Worm (Caenorhabditis elegans) whole organism, young adult: ENCODE data around the gene R07E5.4.

ENCODE experiments used
- B0261.1 ChIP-seq: sonication (generic microtip); optimal IDR thresholded peaks from 2 replicates; lab custom pipeline; 2016; ENCODE audit warnings: mild to moderate bottlenecking, missing genetic modification characterization, moderate library complexity, missing compliant biosample characterization
- F10E7.11 ChIP-seq: sonication (generic microtip); optimal IDR thresholded peaks from 2 replicates; lab custom pipeline; 2017; ENCODE audit warnings: mild to moderate bottlenecking, missing genetic modification characterization, moderate library complexity, missing compliant biosample characterization
- F33H1.4 ChIP-seq: fragments of 200-800 bp; sonication (Bioruptor generic); IDR thresholded peaks from 2 replicates; pipeline ENCODE4 v1.3.6; 2022; ENCODE audit warnings: missing genetic modification reagents, missing genetic modification characterization, missing compliant biosample characterization
- F39B2.1 ChIP-seq: fragments of 200-800 bp; sonication (Bioruptor generic); IDR thresholded peaks from 2 replicates; pipeline ENCODE4 v1.3.6; 2022; ENCODE audit warnings: missing genetic modification reagents, missing genetic modification characterization, missing compliant biosample characterization
- F49E8.2 ChIP-seq: sonication (generic microtip); optimal IDR thresholded peaks from 3 replicates; lab custom pipeline; 2017; ENCODE audit warnings: missing genetic modification characterization, mild to moderate bottlenecking, missing compliant biosample characterization, antibody characterized with exemption, moderate library complexity; ENCODE audit not compliant: insufficient read depth
- F55B11.4 ChIP-seq: sonication (generic microtip); optimal IDR thresholded peaks from 2 replicates; lab custom pipeline; 2016; ENCODE audit warnings: missing compliant biosample characterization, missing genetic modification characterization, borderline replicate concordance; ENCODE audit not compliant: insufficient read depth
- T26A5.8 ChIP-seq: sonication (generic microtip); optimal IDR thresholded peaks from 2 replicates; lab custom pipeline; 2016; ENCODE audit warnings: missing genetic modification characterization, missing compliant biosample characterization
- Y53F4B.3 ChIP-seq: fragments of 200-800 bp; sonication (Bioruptor generic); IDR thresholded peaks from 2 replicates; pipeline ENCODE4 v1.3.6; 2022; ENCODE audit warnings: missing genetic modification reagents, missing genetic modification characterization, missing compliant biosample characterization
- Y53G8AR.9 ChIP-seq: fragments of 200-800 bp; sonication (Bioruptor generic); conservative IDR thresholded peaks from 2 replicates; pipeline ENCODE4 v1.3.6; 2022; ENCODE audit warnings: missing genetic modification reagents, missing genetic modification characterization, missing compliant biosample characterization
- Y56A3A.18 ChIP-seq: fragments of 200-800 bp; sonication (Bioruptor generic); IDR thresholded peaks from 2 replicates; pipeline ENCODE4 v1.3.6; 2022; ENCODE audit warnings: missing genetic modification reagents, missing genetic modification characterization, missing compliant biosample characterization
- Y95B8A.8 ChIP-seq: fragments of 200-800 bp; sonication (Bioruptor generic); IDR thresholded peaks from 2 replicates; pipeline ENCODE4 v1.3.6; 2022; ENCODE audit warnings: missing genetic modification reagents, missing genetic modification characterization, missing compliant biosample characterization
- attf-6 ChIP-seq: fragments of 200-800 bp; sonication (Bioruptor generic); IDR thresholded peaks from 2 replicates; pipeline ENCODE4 v1.3.6; 2022; ENCODE audit warnings: missing genetic modification reagents, missing genetic modification characterization, missing compliant biosample characterization
- cebp-2 ChIP-seq: fragments of 200-800 bp; sonication (Bioruptor generic); IDR thresholded peaks from 2 replicates; pipeline ENCODE4 v1.3.6; 2022; ENCODE audit warnings: missing genetic modification characterization, missing compliant biosample characterization
- ceh-58 ChIP-seq: fragments of 200-800 bp; sonication (Bioruptor generic); IDR thresholded peaks from 2 replicates; pipeline ENCODE4 v1.3.6; 2022; ENCODE audit warnings: missing genetic modification characterization, missing compliant biosample characterization
- ceh-91 ChIP-seq: fragments of 200-800 bp; sonication (Bioruptor generic); IDR thresholded peaks from 2 replicates; pipeline ENCODE4 v1.3.6; 2022; ENCODE audit warnings: missing genetic modification reagents, missing genetic modification characterization, missing compliant biosample characterization
- chd-7 ChIP-seq: sonication (generic microtip); optimal IDR thresholded peaks from 2 replicates; lab custom pipeline; 2016; ENCODE audit warnings: mild to moderate bottlenecking, missing genetic modification characterization, moderate library complexity, missing compliant biosample characterization
- die-1 ChIP-seq: sonication (generic microtip); optimal IDR thresholded peaks from 2 replicates; lab custom pipeline; 2016; ENCODE audit warnings: missing genotype, mild to moderate bottlenecking, missing genetic modification characterization, missing compliant biosample characterization
- egl-18 ChIP-seq: fragments of 200-800 bp; sonication (Bioruptor generic); IDR thresholded peaks from 2 replicates; pipeline ENCODE4 v1.3.6; 2022; ENCODE audit warnings: missing genetic modification reagents, missing genetic modification characterization, missing compliant biosample characterization
- ekl-4 ChIP-seq: fragments of 200-800 bp; sonication (Bioruptor generic); IDR thresholded peaks from 2 replicates; pipeline ENCODE4 v1.3.6; 2022; ENCODE audit warnings: missing genetic modification reagents, missing genetic modification characterization, missing compliant biosample characterization
- fkh-3 ChIP-seq: sonication (generic microtip); optimal IDR thresholded peaks from 2 replicates; lab custom pipeline; 2016; ENCODE audit warnings: mild to moderate bottlenecking, missing genetic modification characterization, missing compliant biosample characterization
- him-1 ChIP-seq: sonication (generic microtip); optimal IDR thresholded peaks from 2 replicates; lab custom pipeline; 2016; ENCODE audit warnings: missing genotype, missing genetic modification reagents, missing genetic modification characterization, missing compliant biosample characterization
- hlh-26 ChIP-seq: fragments of 200-800 bp; sonication (Bioruptor generic); conservative IDR thresholded peaks from 2 replicates; pipeline ENCODE4 v1.3.6; 2022; ENCODE audit warnings: missing genetic modification reagents, missing genetic modification characterization, missing compliant biosample characterization
- hmg-20 ChIP-seq: fragments of 200-800 bp; sonication (Bioruptor generic); IDR thresholded peaks from 2 replicates; pipeline ENCODE4 v1.3.6; 2022; ENCODE audit warnings: missing genetic modification reagents, missing genetic modification characterization, missing compliant biosample characterization
- let-607 ChIP-seq, 2 experiments: fragments of 200-800 bp in 1 of 2; sonication (Bioruptor generic) in 1 of 2; sonication (generic microtip) in 1 of 2; optimal IDR thresholded peaks; 2 replicates each; lab custom pipeline; 2016 to 2018; ENCODE audit warnings: mild to moderate bottlenecking in 2 of 2, missing compliant biosample characterization in 2 of 2, missing genetic modification characterization in 2 of 2, moderate library complexity in 2 of 2, missing genotype in 1 of 2
- lsl-1 ChIP-seq: fragments of 200-800 bp; sonication (Bioruptor generic); optimal IDR thresholded peaks from 2 replicates; lab custom pipeline; 2018; ENCODE audit warnings: mild to moderate bottlenecking, missing genetic modification characterization, moderate library complexity, missing compliant biosample characterization
- lsy-27 ChIP-seq: sonication (generic microtip); optimal IDR thresholded peaks from 2 replicates; lab custom pipeline; 2017; ENCODE audit warnings: missing genetic modification characterization, mild to moderate bottlenecking, missing compliant biosample characterization, antibody characterized with exemption, missing genotype, borderline replicate concordance; ENCODE audit not compliant: insufficient read depth
- madf-8 ChIP-seq: fragments of 200-800 bp; sonication (Bioruptor generic); conservative IDR thresholded peaks from 2 replicates; pipeline ENCODE4 v1.3.6; 2022; ENCODE audit warnings: missing genetic modification reagents, missing genetic modification characterization, missing compliant biosample characterization
- mcd-1 ChIP-seq: fragments of 200-800 bp; sonication (Bioruptor generic); IDR thresholded peaks from 2 replicates; pipeline ENCODE4 v1.3.6; 2022; ENCODE audit warnings: missing genetic modification reagents, missing genetic modification characterization, missing compliant biosample characterization
- mel-28 ChIP-seq: sonication (generic microtip); optimal IDR thresholded peaks from 2 replicates; lab custom pipeline; 2016; ENCODE audit warnings: borderline replicate concordance, mild to moderate bottlenecking, missing genetic modification characterization, missing compliant biosample characterization
- nfyb-1 ChIP-seq: fragments of 200-800 bp; sonication (Bioruptor generic); IDR thresholded peaks from 2 replicates; pipeline ENCODE4 v1.3.6; 2022; ENCODE audit warnings: missing genetic modification reagents, missing genetic modification characterization, missing compliant biosample characterization
- nhr-120 ChIP-seq: fragments of 200-800 bp; sonication (Bioruptor generic); IDR thresholded peaks from 2 replicates; pipeline ENCODE4 v1.3.6; 2022; ENCODE audit warnings: missing genetic modification characterization, missing compliant biosample characterization
- nhr-27 ChIP-seq: fragments of 200-800 bp; sonication (Bioruptor generic); optimal IDR thresholded peaks from 2 replicates; lab custom pipeline; 2018; ENCODE audit warnings: mild to moderate bottlenecking, missing genetic modification characterization, moderate library complexity, missing compliant biosample characterization
- rcor-1 ChIP-seq: fragments of 200-800 bp; sonication (Bioruptor generic); IDR thresholded peaks from 2 replicates; pipeline ENCODE4 v1.3.6; 2022; ENCODE audit warnings: missing genetic modification reagents, missing genetic modification characterization, missing compliant biosample characterization
- rec-8 ChIP-seq, 2 experiments: sonication (generic microtip); optimal IDR thresholded peaks; 2 replicates each; lab custom pipeline; 2016; ENCODE audit warnings: mild to moderate bottlenecking in 2 of 2, missing genetic modification characterization in 2 of 2, missing genetic modification reagents in 2 of 2, missing genotype in 2 of 2, missing biosample characterization in 1 of 2, missing compliant biosample characterization in 1 of 2, moderate library complexity in 1 of 2
- repo-1 ChIP-seq: sonication (generic microtip); optimal IDR thresholded peaks from 2 replicates; lab custom pipeline; 2017; ENCODE audit warnings: mild to moderate bottlenecking, missing genetic modification characterization, missing compliant biosample characterization
- snpc-1.1 ChIP-seq: sonication (generic microtip); optimal IDR thresholded peaks from 2 replicates; lab custom pipeline; 2017; ENCODE audit warnings: missing genetic modification characterization, mild to moderate bottlenecking, missing compliant biosample characterization, antibody characterized with exemption, moderate library complexity, missing genotype, missing genetic modification reagents; ENCODE audit not compliant: insufficient read depth
- somi-1 ChIP-seq: fragments of 200-800 bp; sonication (Bioruptor generic); optimal IDR thresholded peaks from 2 replicates; lab custom pipeline; 2018; ENCODE audit warnings: mild to moderate bottlenecking, missing genetic modification characterization, missing compliant biosample characterization
- tbp1 ChIP-seq: fragments of 200-800 bp; sonication (Bioruptor generic); optimal IDR thresholded peaks from 2 replicates; lab custom pipeline; 2018; ENCODE audit warnings: mild to moderate bottlenecking, missing genetic modification characterization, missing compliant biosample characterization
- unc-62 ChIP-seq: fragments of 150-350 bp; optimal IDR thresholded peaks from 2 replicates; lab custom pipeline; 2014; ENCODE audit warnings: missing biosample characterization, missing genetic modification reagents, missing genetic modification characterization
- zfh-2 ChIP-seq: fragments of 200-800 bp; sonication (Bioruptor generic); conservative IDR thresholded peaks from 2 replicates; pipeline ENCODE4 v1.3.6; 2022; ENCODE audit warnings: missing genetic modification reagents, missing genetic modification characterization, missing compliant biosample characterization
- ztf-18 ChIP-seq: sonication (generic microtip); optimal IDR thresholded peaks from 2 replicates; lab custom pipeline; 2016; ENCODE audit warnings: missing genotype, mild to moderate bottlenecking, missing genetic modification characterization, missing compliant biosample characterization
- ztf-25 ChIP-seq: fragments of 200-800 bp; sonication (Bioruptor generic); IDR thresholded peaks from 2 replicates; pipeline ENCODE4 v1.3.6; 2022; ENCODE audit warnings: missing genetic modification reagents, missing genetic modification characterization, missing compliant biosample characterization
- ztf-28 ChIP-seq: fragments of 200-800 bp; sonication (Bioruptor generic); IDR thresholded peaks from 2 replicates; pipeline ENCODE4 v1.3.6; 2022; ENCODE audit warnings: missing genetic modification reagents, missing genetic modification characterization, missing compliant biosample characterization
- ztf-6 ChIP-seq: fragments of 200-800 bp; sonication (Bioruptor generic); IDR thresholded peaks from 2 replicates; pipeline ENCODE4 v1.3.6; 2022; ENCODE audit warnings: missing genetic modification reagents, missing genetic modification characterization, missing compliant biosample characterization

Gene R07E5.4

ce11 chrIII:4426711-4427218, 32.2 kb downstream of the R07E5.4 start (continued):
- 0 out of 2 replicates have a peak, but pooled peaks have one; percentile 20 for TF ChIP-seq Y53G8AR.9 (GFP tag; lab: Robert Waterston, UW)
- TF ChIP-seq egl-18 (GFP tag; lab: Robert Waterston, UW), result peak; percentile 68; the same call in 1 of the 2 replicates
- TF ChIP-seq ztf-18 (tag; lab: Kevin White, UChicago), result peak; percentile 23
- peak; percentile 75 for TF ChIP-seq lsl-1 (GFP tag; lab: Kevin White, UChicago)
- TF ChIP-seq rec-8 (tag; optimal IDR thresholded peaks at IDR 0.05; lab: Kevin White, UChicago), result peak in 1 of 2 experiments; percentile 34
- TF ChIP-seq ceh-91 (GFP tag; lab: Robert Waterston, UW), result peak; percentile 45; the same call in 1 of the 2 replicates
- TF ChIP-seq cebp-2 (GFP tag; lab: Robert Waterston, UW), result peak; percentile 82; the same call in 1 of the 2 replicates
- peak; percentile 61 for TF ChIP-seq F33H1.4 (GFP tag; lab: Robert Waterston, UW)
- TF ChIP-seq him-1, result peak; percentile 59
- TF ChIP-seq snpc-1.1 (tag; lab: Kevin White, UChicago), result peak; percentile 85
- TF ChIP-seq rcor-1 (GFP tag; lab: Robert Waterston, UW), result peak; percentile 81

ce11 chrIII:4428797-4429196, 34.2 kb downstream of the R07E5.4 start:
- no peak for TF ChIP-seq hmg-20 (GFP tag; lab: Robert Waterston, UW)
- no peak for TF ChIP-seq unc-62 (GFP tag; lab: Kevin White, UChicago)
- TF ChIP-seq snpc-1.1 (tag; lab: Kevin White, UChicago), result peak; percentile 57
- no peak for TF ChIP-seq F10E7.11 (tag; lab: Kevin White, UChicago)
- TF ChIP-seq let-607 (tag; optimal IDR thresholded peaks at IDR 0.05; lab: Kevin White, UChicago), result no peak
- no peak for TF ChIP-seq F55B11.4 (tag; lab: Kevin White, UChicago)
- TF ChIP-seq madf-8 (GFP tag; lab: Robert Waterston, UW), result peak; percentile 61
- peak; percentile 6 for TF ChIP-seq chd-7
- TF ChIP-seq ztf-28 (GFP tag; lab: Robert Waterston, UW), result no peak
- no peak for TF ChIP-seq fkh-3 (tag; lab: Kevin White, UChicago)
- peak; percentile 63 for TF ChIP-seq die-1 (tag; lab: Kevin White, UChicago)
- TF ChIP-seq ekl-4 (GFP tag; lab: Robert Waterston, UW), result peak; percentile 47; the same call in 1 of the 2 replicates
- no peak for TF ChIP-seq Y95B8A.8 (GFP tag; lab: Robert Waterston, UW)
- no peak for TF ChIP-seq ztf-25 (GFP tag; lab: Robert Waterston, UW)
- TF ChIP-seq F49E8.2 (tag; lab: Kevin White, UChicago), result no peak
- no peak for TF ChIP-seq mel-28 (tag; lab: Kevin White, UChicago)
- no peak for TF ChIP-seq somi-1
- TF ChIP-seq mcd-1, result no peak
- TF ChIP-seq repo-1 (tag; lab: Kevin White, UChicago), result no peak
- TF ChIP-seq T26A5.8 (tag; lab: Kevin White, UChicago), result no peak
- peak; percentile 88 for TF ChIP-seq tbp1 (GFP tag; lab: Kevin White, UChicago)
- peak; percentile 34; the same call in 1 of the 2 replicates for TF ChIP-seq zfh-2 (GFP tag; lab: Robert Waterston, UW)
- no peak for TF ChIP-seq nhr-27 (tag; lab: Kevin White, UChicago)
- TF ChIP-seq rec-8 (tag; optimal IDR thresholded peaks at IDR 0.05; lab: Kevin White, UChicago), result peak in 1 of 2 experiments; percentile 30
- TF ChIP-seq ceh-58 (GFP tag; lab: Robert Waterston, UW), result 0 out of 2 replicates have a peak, but pooled peaks have one; percentile 57
- peak; percentile 73 for TF ChIP-seq nfyb-1 (GFP tag; lab: Robert Waterston, UW)
- TF ChIP-seq nhr-120 (GFP tag; lab: Robert Waterston, UW), result no peak
- no peak for TF ChIP-seq Y53F4B.3
- TF ChIP-seq F33H1.4 (GFP tag; lab: Robert Waterston, UW), result peak; percentile 7; the same call in 1 of the 2 replicates
- no peak for TF ChIP-seq ztf-6
- no peak for TF ChIP-seq attf-6 (GFP tag; lab: Robert Waterston, UW)
- TF ChIP-seq hlh-26 (GFP tag; lab: Robert Waterston, UW), result no peak
- TF ChIP-seq lsl-1 (GFP tag; lab: Kevin White, UChicago), result peak; percentile 26
- no peak for TF ChIP-seq lsy-27 (tag; lab: Kevin White, UChicago)
- peak; percentile 71 for TF ChIP-seq B0261.1 (tag; lab: Kevin White, UChicago)
- no peak for TF ChIP-seq F39B2.1 (GFP tag; lab: Robert Waterston, UW)
- peak; percentile 54 for TF ChIP-seq him-1
- TF ChIP-seq Y56A3A.18 (GFP tag; lab: Robert Waterston, UW), result no peak
